Worm (Caenorhabditis elegans) whole organism, young adult: ENCODE data around the gene F41H10.1.

Experiments
- F57A8.1 ChIP-seq: fragments of 200-800 bp; sonication (Bioruptor generic); optimal IDR thresholded peaks from 2 replicates; lab custom pipeline; 2018; ENCODE audit warnings: mild to moderate bottlenecking, missing genetic modification characterization, moderate library complexity, missing compliant biosample characterization
- ama-1 ChIP-seq, 3 experiments: fragments of 150-350 bp in 1 of 3; sonication (generic microtip) in 2 of 3; optimal IDR thresholded peaks; 2 replicates each; lab custom pipeline; 2014 to 2018; ENCODE audit warnings: missing biosample characterization in 2 of 3, missing genetic modification characterization in 2 of 3, missing genetic modification reagents in 2 of 3
- attf-3 ChIP-seq: fragments of 200-800 bp; sonication (Bioruptor generic); conservative IDR thresholded peaks from 2 replicates; pipeline ENCODE4 v1.3.6; 2022; ENCODE audit warnings: missing genetic modification reagents, missing genetic modification characterization, missing compliant biosample characterization
- dpl-1 ChIP-seq: fragments of 150-350 bp; optimal IDR thresholded peaks from 2 replicates; lab custom pipeline; 2014; ENCODE audit warnings: missing biosample characterization, missing genetic modification reagents, missing genetic modification characterization
- efl-1 ChIP-seq: fragments of 150-350 bp; optimal IDR thresholded peaks from 2 replicates; lab custom pipeline; 2014; ENCODE audit warnings: missing biosample characterization, missing genetic modification reagents, missing genetic modification characterization
- lag-1 ChIP-seq: fragments of 200-800 bp; sonication (Bioruptor generic); IDR thresholded peaks from 2 replicates; pipeline ENCODE4 v1.3.6; 2022; ENCODE audit warnings: missing genetic modification reagents, missing genetic modification characterization, missing compliant biosample characterization

- TF ChIP-seq dpl-1 (no peak), attf-3 (GFP tag; lab: Robert Waterston, UW) (no peak), ama-1 (optimal IDR thresholded peaks at IDR 0.05; lab: Kevin White, UChicago) (no peak), ama-1 (GFP tag; optimal IDR thresholded peaks at IDR 0.05; lab: Kevin White, UChicago) (no peak), F57A8.1 (GFP tag; lab: Kevin White, UChicago) (no peak), efl-1 (no peak), lag-1 (GFP tag; lab: Robert Waterston, UW) (no peak)
Observed at ce11 chrIV:5377062-5377461, 5.6 kb upstream of the F41H10.1 start, which contains the start of gene elo-5.
